Worm (Caenorhabditis elegans) whole organism, L2 larva: Measurements from ENCODE around the gene C27H5.6.
A peak's percentile ranks its signal among the peaks of the same experiment; 100 is the strongest.

ENCODE experiments used
- C34F6.9 ChIP-seq: fragments of 150-350 bp; optimal IDR thresholded peaks from 2 replicates; lab custom pipeline; 2014; ENCODE audit warnings: missing biosample characterization, missing genetic modification characterization
- R02D3.7 ChIP-seq: fragments of 150-350 bp; optimal IDR thresholded peaks from 2 replicates; lab custom pipeline; 2014; ENCODE audit warnings: missing biosample characterization, missing genetic modification characterization
- Y55F3AM.14 ChIP-seq: fragments of 200-800 bp; sonication (Bioruptor generic); optimal IDR thresholded peaks from 2 replicates; lab custom pipeline; 2018; ENCODE audit warnings: mild to moderate bottlenecking, missing genetic modification characterization, missing compliant biosample characterization
- alr-1 ChIP-seq: fragments of 150-350 bp; optimal IDR thresholded peaks from 2 replicates; lab custom pipeline; 2014; ENCODE audit warnings: missing biosample characterization, missing genetic modification characterization
- aly-2 ChIP-seq: fragments of 150-350 bp; optimal IDR thresholded peaks from 2 replicates; lab custom pipeline; 2014; ENCODE audit warnings: missing biosample characterization, missing genetic modification characterization
- ama-1 ChIP-seq: fragments of 150-350 bp; optimal IDR thresholded peaks from 2 replicates; lab custom pipeline; 2018; ENCODE audit warnings: inconsistent platforms
- ceh-16 ChIP-seq: fragments of 150-350 bp; optimal IDR thresholded peaks from 2 replicates; lab custom pipeline; 2014; ENCODE audit warnings: missing biosample characterization, missing genetic modification characterization
- crh-2 ChIP-seq: sonication (generic microtip); optimal IDR thresholded peaks from 2 replicates; lab custom pipeline; 2017; ENCODE audit warnings: missing biosample characterization, missing genetic modification characterization
- dmd-4 ChIP-seq: sonication (generic microtip); optimal IDR thresholded peaks from 2 replicates; lab custom pipeline; 2017; ENCODE audit warnings: missing biosample characterization, missing genetic modification characterization
- egl-27 ChIP-seq: sonication (generic microtip); optimal IDR thresholded peaks from 3 replicates; lab custom pipeline; 2017; ENCODE audit warnings: missing biosample characterization, missing genetic modification reagents, missing genetic modification characterization
- elt-1 ChIP-seq: fragments of 150-350 bp; optimal IDR thresholded peaks from 2 replicates; lab custom pipeline; 2014; ENCODE audit warnings: missing biosample characterization, missing genetic modification characterization
- fos-1 ChIP-seq: fragments of 150-350 bp; optimal IDR thresholded peaks from 2 replicates; lab custom pipeline; 2014; ENCODE audit warnings: missing biosample characterization, missing genetic modification characterization
- gmeb-1 ChIP-seq: fragments of 150-350 bp; optimal IDR thresholded peaks from 2 replicates; lab custom pipeline; 2014; ENCODE audit warnings: missing biosample characterization, missing genetic modification characterization
- lin-39 ChIP-seq: fragments of 150-350 bp; optimal IDR thresholded peaks from 2 replicates; lab custom pipeline; 2014; ENCODE audit warnings: missing biosample characterization, missing genetic modification reagents, missing genetic modification characterization
- lsy-2 ChIP-seq, 2 experiments: fragments of 150-350 bp in 1 of 2; sonication (generic microtip) in 1 of 2; optimal IDR thresholded peaks; 2 replicates each; lab custom pipeline; 2014 to 2017; ENCODE audit warnings: missing biosample characterization in 2 of 2, missing genetic modification characterization in 2 of 2
- mab-5 ChIP-seq: fragments of 150-350 bp; optimal IDR thresholded peaks from 2 replicates; lab custom pipeline; 2014; ENCODE audit warnings: missing biosample characterization, missing genetic modification characterization
- mdl-1 ChIP-seq, 2 experiments: fragments of 150-350 bp in 1 of 2; sonication (generic microtip) in 1 of 2; optimal IDR thresholded peaks; 2 replicates each; lab custom pipeline; 2017; ENCODE audit warnings: missing biosample characterization in 2 of 2, missing genetic modification characterization in 2 of 2
- nhr-12 ChIP-seq: fragments of 150-350 bp; optimal IDR thresholded peaks from 2 replicates; lab custom pipeline; 2014; ENCODE audit warnings: missing biosample characterization, missing genetic modification characterization
- nhr-129 ChIP-seq: fragments of 150-350 bp; optimal IDR thresholded peaks from 2 replicates; lab custom pipeline; 2014; ENCODE audit warnings: missing biosample characterization, missing genetic modification characterization
- nhr-21 ChIP-seq: fragments of 150-350 bp; optimal IDR thresholded peaks from 2 replicates; lab custom pipeline; 2014; ENCODE audit warnings: missing biosample characterization, missing genetic modification characterization
- nhr-25 ChIP-seq: fragments of 150-350 bp; sonication (generic microtip); optimal IDR thresholded peaks from 3 replicates; lab custom pipeline; 2014; ENCODE audit warnings: missing biosample characterization, missing genetic modification characterization
- nhr-6 ChIP-seq: fragments of 150-350 bp; optimal IDR thresholded peaks from 2 replicates; lab custom pipeline; 2014; ENCODE audit warnings: missing biosample characterization, missing genetic modification characterization
- nhr-77 ChIP-seq: fragments of 150-350 bp; optimal IDR thresholded peaks from 2 replicates; lab custom pipeline; 2014; ENCODE audit warnings: missing biosample characterization, missing genetic modification characterization
- peb-1 ChIP-seq: fragments of 150-350 bp; optimal IDR thresholded peaks from 2 replicates; lab custom pipeline; 2014; ENCODE audit warnings: missing biosample characterization, missing genetic modification characterization
- sem-4 ChIP-seq: fragments of 150-350 bp; optimal IDR thresholded peaks from 2 replicates; lab custom pipeline; 2014; ENCODE audit warnings: missing biosample characterization, missing genetic modification reagents, missing genetic modification characterization
- sma-3 ChIP-seq: sonication (generic microtip); optimal IDR thresholded peaks from 2 replicates; lab custom pipeline; 2016; ENCODE audit warnings: missing genetic modification reagents, missing genetic modification characterization, missing compliant biosample characterization
- sma-9 ChIP-seq, 2 experiments: fragments of 150-350 bp in 1 of 2; sonication (generic microtip) in 1 of 2; optimal IDR thresholded peaks; 2 replicates each; lab custom pipeline; 2014 to 2016; ENCODE audit warnings: missing genetic modification characterization in 2 of 2, mild to moderate bottlenecking in 1 of 2, missing biosample characterization in 1 of 2, missing compliant biosample characterization in 1 of 2, missing genetic modification reagents in 1 of 2, moderate library complexity in 1 of 2
- unc-55 ChIP-seq: fragments of 150-350 bp; sonication (generic microtip); optimal IDR thresholded peaks from 3 replicates; lab custom pipeline; 2014; ENCODE audit warnings: missing biosample characterization, missing genetic modification reagents, missing genetic modification characterization
- unc-62 ChIP-seq: fragments of 150-350 bp; optimal IDR thresholded peaks from 2 replicates; lab custom pipeline; 2014; ENCODE audit warnings: missing biosample characterization, missing genetic modification reagents, missing genetic modification characterization
- zag-1 ChIP-seq: fragments of 150-350 bp; optimal IDR thresholded peaks from 2 replicates; lab custom pipeline; 2014; ENCODE audit warnings: missing biosample characterization, missing genetic modification characterization
- ztf-1 ChIP-seq: fragments of 200-800 bp; sonication (Bioruptor generic); conservative IDR thresholded peaks from 2 replicates; pipeline ENCODE4 v1.3.6; 2022; ENCODE audit warnings: missing genetic modification characterization, missing compliant biosample characterization
- ztf-11 ChIP-seq: sonication (generic microtip); optimal IDR thresholded peaks from 2 replicates; lab custom pipeline; 2017; ENCODE audit warnings: missing biosample characterization, missing genetic modification characterization
- ztf-4 ChIP-seq: fragments of 150-350 bp; optimal IDR thresholded peaks from 2 replicates; lab custom pipeline; 2014; ENCODE audit warnings: missing biosample characterization, missing genetic modification characterization

The C27H5.6 gene

ce11 chrII:7165749-7166148 lies 21.3 kb downstream of the C27H5.6 start, which contains the start of gene mfsd-13.2:
Gene mfsd-13.2 (minus strand): TSS chrII:7165849.
- TF ChIP-seq zag-1 (tag; lab: Kevin White, UChicago) (no peak), elt-1 (tag; lab: Kevin White, UChicago) (no peak), ztf-4 (no peak), ztf-11 (tag; lab: Kevin White, UChicago) (no peak), nhr-21 (tag; lab: Kevin White, UChicago) (no peak), nhr-6 (tag; lab: Kevin White, UChicago) (no peak), alr-1 (no peak), nhr-12 (no peak)

DNA sequence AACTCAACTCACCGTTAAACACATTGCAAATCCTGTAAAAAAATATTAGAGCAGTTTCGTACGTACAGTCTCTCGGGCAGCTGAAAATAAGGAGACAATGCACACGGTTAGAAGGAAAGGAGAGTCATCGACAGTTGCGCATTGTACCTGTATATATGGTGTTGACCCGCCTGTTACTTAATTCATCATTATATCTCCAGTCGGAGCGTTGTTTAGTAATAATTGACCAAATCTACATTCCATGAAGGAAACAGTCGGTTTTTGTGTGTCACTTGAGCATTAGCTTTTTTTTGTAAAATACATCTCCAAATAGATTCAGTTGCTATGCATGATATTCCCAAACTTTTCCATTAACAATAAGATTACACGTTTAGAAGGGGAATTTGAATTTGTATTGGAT lies 25.5 kb downstream of the C27H5.6 start, which contains the start of gene C27H5.12:
Gene C27H5.12, minus strand, starts transcription at position 101 of the 400 bp plus-strand sequence.
- TF ChIP-seq lin-39 (tag; lab: Kevin White, UChicago), result no peak
- TF ChIP-seq mdl-1 (tag; optimal IDR thresholded peaks at IDR 0.05; lab: Kevin White, UChicago), result no peak
- no peak for TF ChIP-seq gmeb-1
- no peak for TF ChIP-seq peb-1 (tag; lab: Kevin White, UChicago)
- TF ChIP-seq unc-55 (GFP tag; lab: Kevin White, UChicago), result no peak
- TF ChIP-seq nhr-77 (tag; lab: Kevin White, UChicago), result no peak
- TF ChIP-seq nhr-21 (tag; lab: Kevin White, UChicago), result no peak
- TF ChIP-seq R02D3.7, result no peak
- TF ChIP-seq sma-3 (GFP tag; lab: Kevin White, UChicago), result no peak
- TF ChIP-seq crh-2, result no peak
- no peak for TF ChIP-seq aly-2 (tag; lab: Kevin White, UChicago)
- TF ChIP-seq C34F6.9 (tag; lab: Kevin White, UChicago), result no peak
- no peak for TF ChIP-seq dmd-4 (tag; lab: Kevin White, UChicago)
- TF ChIP-seq nhr-12, result no peak
- TF ChIP-seq ama-1 (lab: Kevin White, UChicago), result no peak
- no peak for TF ChIP-seq ztf-1
- no peak for TF ChIP-seq egl-27 (tag; lab: Kevin White, UChicago)
- no peak for TF ChIP-seq ceh-16 (tag; lab: Kevin White, UChicago)

DNA sequence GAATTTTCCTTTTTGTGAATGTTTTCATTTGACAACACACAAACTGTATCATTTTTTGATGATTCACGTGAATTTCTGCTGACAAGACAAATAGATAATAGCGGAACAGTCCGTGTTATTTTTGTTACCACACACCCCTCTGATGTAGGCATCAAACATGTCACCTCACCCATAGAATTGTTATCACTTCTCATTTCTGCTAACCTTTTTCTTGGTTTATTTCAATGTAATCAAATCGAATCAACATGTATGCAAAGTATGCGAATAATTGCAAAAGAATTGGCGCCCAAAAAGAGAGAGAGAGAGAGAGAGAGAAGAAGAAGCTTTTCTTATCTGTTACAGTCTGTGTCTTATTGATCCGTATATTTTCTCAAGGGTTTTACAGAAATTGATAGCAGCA lies 29.6 kb downstream of the C27H5.6 start:
- peak; percentile 52 for TF ChIP-seq fos-1 (tag; lab: Kevin White, UChicago)
- no peak for TF ChIP-seq lin-39 (tag; lab: Kevin White, UChicago)
- TF ChIP-seq crh-2, result peak; percentile 43
- TF ChIP-seq mab-5 (tag; lab: Kevin White, UChicago), result no peak
- peak; percentile 27 for TF ChIP-seq gmeb-1
- peak; percentile 60 for TF ChIP-seq sma-9 (GFP tag; optimal IDR thresholded peaks at IDR 0.05; lab: Kevin White, UChicago)
- no peak for TF ChIP-seq sma-9 (tag; optimal IDR thresholded peaks at IDR 0.05; lab: Kevin White, UChicago)
- TF ChIP-seq egl-27 (tag; lab: Kevin White, UChicago), result no peak
- no peak for TF ChIP-seq nhr-25 (tag; lab: Kevin White, UChicago)

DNA sequence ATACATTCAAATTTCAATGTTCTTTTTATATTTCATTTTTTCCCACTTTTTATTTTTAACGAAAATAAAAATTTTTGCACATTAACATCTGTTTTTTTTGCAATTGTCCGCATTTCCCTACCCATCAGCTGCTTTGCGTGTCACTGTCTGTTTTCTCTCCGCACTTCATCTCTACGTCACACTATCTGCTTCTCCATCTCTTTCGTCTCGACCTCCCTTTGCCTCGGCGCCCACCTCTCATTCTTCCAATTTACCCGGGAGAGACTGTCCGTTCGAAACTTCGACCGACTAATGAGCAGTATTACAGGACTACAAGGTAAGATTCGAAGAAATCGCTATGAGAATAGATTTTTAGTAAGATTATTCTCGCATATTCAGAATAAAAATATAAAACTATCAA lies 31.6 kb downstream of the C27H5.6 start, which contains the start of gene C27H5.2:
Gene C27H5.2, plus strand, starts transcription at position 190 of the 400 bp plus-strand sequence.
- TF ChIP-seq nhr-129 (tag; lab: Kevin White, UChicago) (peak; percentile 21), nhr-77 (tag; lab: Kevin White, UChicago) (no peak), zag-1 (tag; lab: Kevin White, UChicago) (no peak), mdl-1 (tag; optimal IDR thresholded peaks at IDR 0.05; lab: Kevin White, UChicago) (no peak), Y55F3AM.14 (GFP tag; lab: Kevin White, UChicago) (no peak), sem-4 (tag; lab: Kevin White, UChicago) (no peak), dmd-4 (tag; lab: Kevin White, UChicago) (no peak), ama-1 (lab: Kevin White, UChicago) (peak; percentile 21), lsy-2 (tag; optimal IDR thresholded peaks at IDR 0.05; lab: Kevin White, UChicago) (peak in 1 of 2 experiments; percentile 18), fos-1 (tag; lab: Kevin White, UChicago) (peak; percentile 48), unc-62 (GFP tag; lab: Kevin White, UChicago) (no peak)

DNA sequence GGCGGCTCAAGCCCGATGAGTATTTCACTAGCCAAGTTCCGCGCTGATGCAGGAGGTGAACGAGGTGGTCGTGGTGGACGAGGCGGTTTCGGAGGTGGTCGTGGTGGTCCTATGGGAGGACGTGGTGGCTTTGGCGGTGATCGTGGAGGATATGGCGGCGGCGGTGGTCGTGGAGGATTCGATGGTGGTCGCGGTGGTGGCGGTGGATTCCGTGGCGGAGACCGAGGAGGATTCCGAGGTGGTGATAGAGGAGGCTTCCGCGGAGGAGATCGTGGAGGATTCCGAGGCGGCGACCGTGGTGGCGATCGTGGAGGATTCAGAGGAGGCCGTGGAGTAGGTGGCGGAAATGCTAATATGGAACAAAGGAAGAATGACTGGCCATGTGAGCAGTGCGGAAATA lies 32.3 kb downstream of the C27H5.6 start:
- no peak for TF ChIP-seq aly-2 (tag; lab: Kevin White, UChicago)
